Worm (Caenorhabditis elegans) whole organism, L4 larva: ENCODE results near the gene F01F1.11.

Source experiments
- F44E2.7 ChIP-seq: fragments of 200-800 bp; sonication (Bioruptor generic); IDR thresholded peaks from 2 replicates; pipeline ENCODE4 v2.1.2; 2022; ENCODE audit warnings: missing genetic modification characterization, missing compliant biosample characterization
- aha-1 ChIP-seq: fragments of 150-350 bp; peaks from one replicate; lab custom pipeline; 2014; ENCODE audit warnings: missing biosample characterization, missing genetic modification characterization
- aly-2 ChIP-seq: sonication (generic microtip); optimal IDR thresholded peaks from 2 replicates; lab custom pipeline; 2018; ENCODE audit warnings: missing biosample characterization, missing genetic modification characterization
- ceh-32 ChIP-seq: sonication (generic microtip); optimal IDR thresholded peaks from 2 replicates; lab custom pipeline; 2016; ENCODE audit warnings: mild to moderate bottlenecking, missing genetic modification characterization, missing compliant biosample characterization; ENCODE audit not compliant: poor library complexity
- jun-1 ChIP-seq: fragments of 150-350 bp; optimal IDR thresholded peaks from 2 replicates; lab custom pipeline; 2014; ENCODE audit warnings: missing biosample characterization, missing genetic modification reagents, missing genetic modification characterization
- lin-13 ChIP-seq: fragments of 150-350 bp; optimal IDR thresholded peaks from 2 replicates; lab custom pipeline; 2014; ENCODE audit warnings: missing biosample characterization, missing genetic modification reagents, missing genetic modification characterization
- lsy-2 ChIP-seq, 2 experiments: fragments of 150-350 bp in 1 of 2; sonication (generic microtip) in 1 of 2; optimal IDR thresholded peaks; 2 replicates each; lab custom pipeline; 2014 to 2017; ENCODE audit warnings: missing biosample characterization in 2 of 2, missing genetic modification characterization in 2 of 2
- nhr-11 ChIP-seq: fragments of 150-350 bp; optimal IDR thresholded peaks from 2 replicates; lab custom pipeline; 2014; ENCODE audit warnings: missing biosample characterization, missing genetic modification characterization
- pqm-1 ChIP-seq: sonication (generic microtip); optimal IDR thresholded peaks from 2 replicates; lab custom pipeline; 2017; ENCODE audit warnings: missing biosample characterization, missing genetic modification characterization

DNA sequence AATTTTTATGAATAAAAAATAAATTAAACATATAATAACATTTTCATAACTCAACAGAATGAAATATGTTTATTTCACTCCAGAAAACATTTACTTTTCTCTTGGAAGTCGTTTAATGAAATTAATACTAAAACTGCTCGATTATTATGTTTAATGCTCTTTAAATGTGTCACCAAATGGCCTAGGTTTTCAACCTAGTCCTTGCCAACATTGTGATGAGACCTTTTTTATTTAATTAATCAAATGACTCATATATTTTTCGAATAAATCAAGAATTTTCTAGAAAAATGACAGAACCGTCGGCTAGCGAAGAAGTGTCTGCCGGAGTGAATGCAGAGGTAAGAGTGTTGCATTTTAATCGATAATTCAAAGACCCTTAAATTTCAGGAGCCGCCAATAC lies 7.4 kb downstream of the F01F1.11 start, which contains the start of gene rabn-5:
- TF ChIP-seq jun-1 (tag; lab: Kevin White, UChicago) (no peak), nhr-11 (no peak), pqm-1 (tag; lab: Kevin White, UChicago) (no peak), aly-2 (tag; lab: Kevin White, UChicago) (no peak), ceh-32 (tag; lab: Kevin White, UChicago) (no peak), aha-1 (tag; lab: Kevin White, UChicago) (no peak), F44E2.7 (no peak), lin-13 (no peak), lsy-2 (tag; optimal IDR thresholded peaks at IDR 0.05; lab: Kevin White, UChicago) (no peak)
